Fruit fly (Drosophila melanogaster) whole organism, embryonic: Measurements from ENCODE around the gene Aatf.

ENCODE experiments used
- CG10267 ChIP-seq: fragments of 200-800 bp; sonication (Bioruptor generic); optimal IDR thresholded peaks from 2 replicates; lab custom pipeline; 2018; ENCODE audit warnings: missing biosample characterization, mild to moderate bottlenecking, missing genetic modification characterization, moderate library complexity
- CG11456 ChIP-seq: fragments of 200-800 bp; sonication (Bioruptor generic); IDR thresholded peaks from 3 replicates; pipeline ENCODE4 v1.3.6; 2022; ENCODE audit warnings: missing biosample characterization, missing genetic modification characterization
- CG11695 ChIP-seq: fragments of 200-800 bp; sonication (Bioruptor generic); IDR thresholded peaks from 3 replicates; pipeline ENCODE4 v1.3.6; 2022; ENCODE audit warnings: missing biosample characterization, missing genetic modification characterization
- CG12219 ChIP-seq: fragments of 200-800 bp; sonication (Bioruptor generic); optimal IDR thresholded peaks from 3 replicates; lab custom pipeline; 2018; ENCODE audit warnings: missing biosample characterization, mild to moderate bottlenecking, missing genetic modification characterization
- CG13287 ChIP-seq: fragments of 200-800 bp; sonication (Bioruptor generic); IDR thresholded peaks from 2 replicates; pipeline ENCODE4 v1.3.6; 2022; ENCODE audit warnings: missing biosample characterization, missing genetic modification characterization; ENCODE audit not compliant: partially characterized antibody
- CG13894 ChIP-seq: fragments of 200-800 bp; sonication (Bioruptor generic); optimal IDR thresholded peaks from 3 replicates; lab custom pipeline; 2018; ENCODE audit warnings: missing biosample characterization, mild to moderate bottlenecking, missing genetic modification characterization, moderate library complexity
- CG15073 ChIP-seq: fragments of 200-800 bp; sonication (Bioruptor generic); optimal IDR thresholded peaks from 2 replicates; lab custom pipeline; 2016; ENCODE audit warnings: missing biosample characterization, missing genetic modification characterization
- CG1602 ChIP-seq: fragments of 200-800 bp; sonication (Bioruptor generic); optimal IDR thresholded peaks from 3 replicates; lab custom pipeline; 2016; ENCODE audit warnings: missing biosample characterization, missing genetic modification characterization
- CG18476 ChIP-seq: fragments of 200-800 bp; sonication (Bioruptor generic); optimal IDR thresholded peaks from 2 replicates; lab custom pipeline; 2016; ENCODE audit warnings: missing biosample characterization, mild to moderate bottlenecking, missing genetic modification characterization
- CG18764 ChIP-seq: fragments of 200-800 bp; sonication (Bioruptor generic); optimal IDR thresholded peaks from 3 replicates; lab custom pipeline; 2016; ENCODE audit warnings: missing biosample characterization, missing genetic modification characterization
- CG2678 ChIP-seq: fragments of 200-800 bp; sonication (Bioruptor generic); optimal IDR thresholded peaks from 3 replicates; lab custom pipeline; 2019; ENCODE audit warnings: missing biosample characterization, mild to moderate bottlenecking, missing genetic modification characterization, moderate library complexity
- CG30020 ChIP-seq: fragments of 200-800 bp; optimal IDR thresholded peaks from 2 replicates; lab custom pipeline; 2019; ENCODE audit warnings: missing biosample characterization, mild to moderate bottlenecking, missing genetic modification characterization, moderate library complexity
- CG3163 ChIP-seq: fragments of 200-800 bp; sonication (Bioruptor generic); optimal IDR thresholded peaks from 3 replicates; lab custom pipeline; 2016; ENCODE audit warnings: missing biosample characterization, missing genetic modification characterization
- CG34224 ChIP-seq: fragments of 200-800 bp; sonication (Bioruptor generic); IDR thresholded peaks from 3 replicates; pipeline ENCODE4 v1.3.6; 2022; ENCODE audit warnings: missing biosample characterization, missing genetic modification characterization; ENCODE audit not compliant: partially characterized antibody
- CG3726 ChIP-seq: fragments of 200-800 bp; sonication (Bioruptor generic); IDR thresholded peaks from 3 replicates; pipeline ENCODE4, ENCODE4 v1.3.6; 2022; ENCODE audit warnings: missing biosample characterization, missing genetic modification characterization
- CG42726 ChIP-seq: fragments of 200-800 bp; sonication (Bioruptor generic); IDR thresholded peaks from 2 replicates; pipeline ENCODE4 v1.3.6; 2022; ENCODE audit warnings: missing biosample characterization, missing genetic modification characterization; ENCODE audit not compliant: partially characterized antibody
- CG4328 ChIP-seq: fragments of 200-800 bp; sonication (Bioruptor generic); optimal IDR thresholded peaks from 3 replicates; lab custom pipeline; 2017; ENCODE audit warnings: missing biosample characterization, missing genetic modification reagents, missing genetic modification characterization
- CG4424 ChIP-seq: fragments of 200-800 bp; sonication (Bioruptor generic); optimal IDR thresholded peaks from 3 replicates; lab custom pipeline; 2016; ENCODE audit warnings: missing biosample characterization, missing genetic modification characterization
- CG6791 ChIP-seq: fragments of 200-800 bp; sonication (Bioruptor generic); IDR thresholded peaks from 3 replicates; pipeline ENCODE4 v1.3.6; 2022; ENCODE audit warnings: missing biosample characterization, missing genetic modification characterization; ENCODE audit not compliant: partially characterized antibody
- CG7556 ChIP-seq: fragments of 200-800 bp; sonication (Bioruptor generic); optimal IDR thresholded peaks from 2 replicates; lab custom pipeline; 2017; ENCODE audit warnings: missing biosample characterization, mild to moderate bottlenecking, missing genetic modification characterization
- CG7928 ChIP-seq: fragments of 200-800 bp; sonication (Bioruptor generic); optimal IDR thresholded peaks from 2 replicates; lab custom pipeline; 2017; ENCODE audit warnings: missing biosample characterization, mild to moderate bottlenecking, missing genetic modification characterization
- CG8290 ChIP-seq, 3 experiments: fragments of 200-800 bp; sonication (Bioruptor generic); optimal IDR thresholded peaks; 2 replicates each; lab custom pipeline; 2016 to 2019; ENCODE audit warnings: missing biosample characterization in 3 of 3, missing genetic modification characterization in 3 of 3, mild to moderate bottlenecking in 2 of 3, moderate library complexity in 1 of 3
- CG8359 ChIP-seq: fragments of 200-800 bp; sonication (Bioruptor generic); optimal IDR thresholded peaks from 2 replicates; lab custom pipeline; 2017; ENCODE audit warnings: missing biosample characterization, mild to moderate bottlenecking, missing genetic modification characterization, borderline replicate concordance
- CG8765 ChIP-seq: fragments of 200-800 bp; sonication (Bioruptor generic); IDR thresholded peaks from 2 replicates; pipeline ENCODE4 v1.3.6; 2022; ENCODE audit warnings: missing biosample characterization, missing genetic modification characterization
- Dfd ChIP-seq, 2 experiments: fragments of >200 bp; optimal IDR thresholded peaks; 2 replicates each; lab custom pipeline; 2017; ENCODE audit warnings: missing biosample characterization in 2 of 2, missing genetic modification characterization in 2 of 2
- Fer1 ChIP-seq: fragments of 200-800 bp; sonication (Bioruptor generic); optimal IDR thresholded peaks from 2 replicates; lab custom pipeline; 2017; ENCODE audit warnings: missing biosample characterization, mild to moderate bottlenecking, missing genetic modification characterization
- Fer3 ChIP-seq: fragments of 200-800 bp; sonication (Bioruptor generic); optimal IDR thresholded peaks from 2 replicates; lab custom pipeline; 2018; ENCODE audit warnings: missing biosample characterization, mild to moderate bottlenecking, missing genetic modification characterization, moderate library complexity
- Gug ChIP-seq: fragments of 200-800 bp; sonication (Bioruptor generic); IDR thresholded peaks from 4 replicates; pipeline ENCODE4 v1.3.6; 2022; ENCODE audit warnings: missing biosample characterization, missing genetic modification characterization
- Hr3 ChIP-seq: fragments of 200-800 bp; sonication (Bioruptor generic); optimal IDR thresholded peaks from 3 replicates; lab custom pipeline; 2016; ENCODE audit warnings: missing biosample characterization, missing genetic modification characterization
- Hsf ChIP-seq: fragments of 200-800 bp; sonication (Bioruptor generic); optimal IDR thresholded peaks from 3 replicates; lab custom pipeline; 2016; ENCODE audit warnings: missing biosample characterization, missing genetic modification characterization
- Lpt ChIP-seq: fragments of >200 bp; optimal IDR thresholded peaks from 2 replicates; lab custom pipeline; 2018; ENCODE audit warnings: missing biosample characterization, missing genetic modification characterization
- MESR4 ChIP-seq: fragments of 200-800 bp; sonication (Bioruptor generic); optimal IDR thresholded peaks from 2 replicates; lab custom pipeline; 2018; ENCODE audit warnings: missing biosample characterization, mild to moderate bottlenecking, missing genetic modification characterization, moderate library complexity
- NC2α ChIP-seq: fragments of 200-800 bp; sonication (Bioruptor generic); optimal IDR thresholded peaks from 2 replicates; lab custom pipeline; 2016; ENCODE audit warnings: missing biosample characterization, missing genetic modification characterization
- Nf-YA ChIP-seq: fragments of 200-800 bp; sonication (Bioruptor generic); IDR thresholded peaks from 2 replicates; pipeline ENCODE4 v1.3.6; 2022; ENCODE audit warnings: missing biosample characterization, missing genetic modification characterization
- NfI ChIP-seq: fragments of 200-800 bp; sonication (Bioruptor generic); optimal IDR thresholded peaks from 3 replicates; lab custom pipeline; 2018; ENCODE audit warnings: missing biosample characterization, mild to moderate bottlenecking, missing genetic modification characterization, moderate library complexity
- az2 ChIP-seq: fragments of 200-800 bp; sonication (Bioruptor generic); optimal IDR thresholded peaks from 3 replicates; lab custom pipeline; 2016; ENCODE audit warnings: missing biosample characterization, missing genetic modification characterization
- bsh ChIP-seq, 2 experiments: fragments of 200-800 bp; sonication (Bioruptor generic); optimal IDR thresholded peaks; 2 replicates each; lab custom pipeline; 2017 to 2018; ENCODE audit warnings: mild to moderate bottlenecking in 2 of 2, missing biosample characterization in 2 of 2, missing genetic modification characterization in 2 of 2, moderate library complexity in 1 of 2
- cato ChIP-seq: fragments of 200-800 bp; sonication (Bioruptor generic); optimal IDR thresholded peaks from 2 replicates; lab custom pipeline; 2016; ENCODE audit warnings: missing biosample characterization, missing genetic modification characterization, borderline replicate concordance
- chinmo ChIP-seq: fragments of 200-800 bp; sonication (Bioruptor generic); IDR thresholded peaks from 4 replicates; pipeline ENCODE4 v1.3.6; 2022; ENCODE audit warnings: missing biosample characterization, missing genetic modification characterization; ENCODE audit not compliant: partially characterized antibody
- danr ChIP-seq: fragments of 200-800 bp; sonication (Bioruptor generic); IDR thresholded peaks from 2 replicates; pipeline ENCODE4 v1.3.6; 2022; ENCODE audit warnings: missing biosample characterization, missing genetic modification characterization
- ems ChIP-seq: fragments of 200-800 bp; sonication (Bioruptor generic); optimal IDR thresholded peaks from 3 replicates; lab custom pipeline; 2016; ENCODE audit warnings: missing biosample characterization, missing genetic modification characterization
- gt ChIP-seq: fragments of 200-800 bp; sonication (Bioruptor generic); IDR thresholded peaks from 2 replicates; pipeline ENCODE4 v1.3.6; 2022; ENCODE audit warnings: missing biosample characterization, missing genetic modification characterization
- lov ChIP-seq, 2 experiments: fragments of 200-800 bp in 1 of 2; fragments of >200 bp in 1 of 2; sonication (Bioruptor generic) in 1 of 2; IDR thresholded peaks in 1 of 2; optimal IDR thresholded peaks in 1 of 2; 2 replicates in 1 of 2; 3 replicates in 1 of 2; pipeline versions ENCODE4 v1.3.6 to Lab custom; 2017 to 2022; ENCODE audit warnings: missing biosample characterization in 1 of 2, missing genetic modification characterization in 1 of 2
- nom ChIP-seq: fragments of 200-800 bp; sonication (Bioruptor generic); optimal IDR thresholded peaks from 2 replicates; lab custom pipeline; 2017; ENCODE audit warnings: missing biosample characterization, missing genetic modification characterization, mild to moderate bottlenecking, moderate library complexity, missing genetic modification reagents
- org-1 ChIP-seq: fragments of 200-800 bp; sonication (Bioruptor generic); optimal IDR thresholded peaks from 2 replicates; lab custom pipeline; 2017; ENCODE audit warnings: missing biosample characterization, missing genetic modification characterization
- tap ChIP-seq: fragments of 200-800 bp; optimal IDR thresholded peaks from 3 replicates; lab custom pipeline; 2019; ENCODE audit warnings: missing biosample characterization, mild to moderate bottlenecking, missing genetic modification characterization, moderate library complexity
- toy ChIP-seq: fragments of 200-800 bp; sonication (Bioruptor generic); IDR thresholded peaks from 2 replicates; pipeline ENCODE4 v1.3.6; 2022; ENCODE audit warnings: missing biosample characterization, missing genetic modification characterization
- unpg ChIP-seq: fragments of 200-800 bp; sonication (Bioruptor generic); optimal IDR thresholded peaks from 3 replicates; lab custom pipeline; 2018; ENCODE audit warnings: missing biosample characterization, mild to moderate bottlenecking, missing genetic modification characterization, moderate library complexity
- yki ChIP-seq: fragments of >200 bp; optimal IDR thresholded peaks from 3 replicates; lab custom pipeline; 2018
- zf30C ChIP-seq: fragments of 200-800 bp; sonication (Bioruptor generic); optimal IDR thresholded peaks from 3 replicates; lab custom pipeline; 2018; ENCODE audit warnings: missing biosample characterization, mild to moderate bottlenecking, missing genetic modification characterization

Aatf gene

DNA sequence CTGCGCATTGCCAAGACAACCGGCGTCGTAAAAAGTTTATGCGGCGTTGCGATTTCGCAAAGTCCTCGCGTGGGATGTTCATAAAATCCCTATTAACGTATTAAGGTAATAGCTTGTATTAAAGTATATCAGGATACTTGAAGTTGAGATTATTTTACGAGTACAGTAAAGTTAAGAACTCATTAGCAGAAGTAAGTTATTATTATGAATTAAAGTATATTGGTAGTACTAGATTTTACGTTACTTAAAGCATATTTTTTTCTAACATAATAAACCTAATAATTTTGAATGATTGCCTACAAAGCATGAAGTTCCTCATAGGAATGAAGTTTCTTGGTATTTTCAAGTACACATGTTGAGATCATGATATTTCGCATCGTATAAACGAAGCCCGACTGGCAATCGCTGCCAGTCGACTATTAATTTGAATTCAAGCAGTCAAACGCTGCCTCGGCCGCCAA is 23.6 kb upstream of the Aatf start (continued):
- peak; percentile 73 for TF ChIP-seq CG2678 (tag; lab: Kevin White, UChicago)
- TF ChIP-seq CG13894 (tag; lab: Kevin White, UChicago): no peak
- TF ChIP-seq CG7928 (GFP tag; lab: Kevin White, UChicago): no peak
- TF ChIP-seq Dfd (GFP tag; optimal IDR thresholded peaks at IDR 0.05; lab: Kevin White, UChicago): no peak
- no peak for TF ChIP-seq ems
- peak; percentile 79 for TF ChIP-seq CG10267 (tag; lab: Kevin White, UChicago)
- no peak for TF ChIP-seq CG6791 (GFP tag; lab: Robert Waterston, UW)
- no peak for TF ChIP-seq CG34224 (GFP tag; lab: Robert Waterston, UW)
- no peak for TF ChIP-seq Fer1 (GFP tag; lab: Kevin White, UChicago)
- TF ChIP-seq unpg (GFP tag; lab: Kevin White, UChicago): peak; percentile 36
- TF ChIP-seq lov (optimal IDR thresholded peaks at IDR 0.05; lab: Kevin White, UChicago): no peak
- TF ChIP-seq lov (GFP tag; IDR thresholded peaks at IDR 0.05; lab: Robert Waterston, UW): no peak
- TF ChIP-seq danr: 0 out of 2 replicates have a peak, but pooled peaks have one; percentile 28
- no peak for TF ChIP-seq Fer3 (tag; lab: Kevin White, UChicago)
- TF ChIP-seq CG11695 (GFP tag; lab: Robert Waterston, UW): 0 out of 3 replicates have a peak, but pooled peaks have one; percentile 26
- TF ChIP-seq bsh (GFP tag; optimal IDR thresholded peaks at IDR 0.05; lab: Kevin White, UChicago): peak; percentile 47 to 58
- no peak for TF ChIP-seq NfI
- TF ChIP-seq CG13287 (GFP tag; lab: Robert Waterston, UW): no peak
- peak; percentile 44 for TF ChIP-seq CG30020 (tag; lab: Kevin White, UChicago)
- no peak for TF ChIP-seq Nf-YA (GFP tag; lab: Robert Waterston, UW)
- TF ChIP-seq CG11456 (GFP tag; lab: Robert Waterston, UW): no peak
- TF ChIP-seq CG4328 (GFP tag; lab: Kevin White, UChicago): no peak
- TF ChIP-seq az2: peak; percentile 37
- no peak for TF ChIP-seq CG3163
- TF ChIP-seq zf30C (GFP tag; lab: Kevin White, UChicago): no peak
- no peak for TF ChIP-seq toy
- TF ChIP-seq CG1602: no peak
- TF ChIP-seq Hr3: peak; percentile 27
- TF ChIP-seq CG3726 (GFP tag; lab: Robert Waterston, UW): no peak
- TF ChIP-seq Lpt (GFP tag; lab: Kevin White, UChicago): no peak
- TF ChIP-seq CG7556 (GFP tag; lab: Kevin White, UChicago): peak; percentile 82
- TF ChIP-seq NC2α (GFP tag; lab: Kevin White, UChicago): no peak
- TF ChIP-seq CG8765 (GFP tag; lab: Robert Waterston, UW): no peak
- TF ChIP-seq Gug (GFP tag; lab: Robert Waterston, UW): no peak
- TF ChIP-seq CG18764: no peak
- peak; percentile 25 for TF ChIP-seq CG8290 (GFP tag; optimal IDR thresholded peaks at IDR 0.05; lab: Kevin White, UChicago)
- no peak for TF ChIP-seq CG8290 (tag; optimal IDR thresholded peaks at IDR 0.05; lab: Kevin White, UChicago)
- peak; percentile 36 for TF ChIP-seq org-1 (GFP tag; lab: Kevin White, UChicago)
- TF ChIP-seq CG8359: no peak
- TF ChIP-seq gt (GFP tag; lab: Robert Waterston, UW): no peak
- no peak for TF ChIP-seq chinmo (GFP tag; lab: Robert Waterston, UW)
- TF ChIP-seq CG42726 (GFP tag; lab: Robert Waterston, UW): no peak
- peak; percentile 54 for TF ChIP-seq CG12219 (GFP tag; lab: Kevin White, UChicago)
- no peak for TF ChIP-seq CG15073 (GFP tag; lab: Kevin White, UChicago)
- peak; percentile 45 for TF ChIP-seq nom (GFP tag; lab: Kevin White, UChicago)
- peak; percentile 49 for TF ChIP-seq tap (tag; lab: Kevin White, UChicago)
- no peak for TF ChIP-seq cato (GFP tag; lab: Kevin White, UChicago)
- peak; percentile 30 for TF ChIP-seq CG4424
- TF ChIP-seq yki (lab: Kevin White, UChicago): no peak
- no peak for TF ChIP-seq CG18476
- no peak for TF ChIP-seq MESR4
- TF ChIP-seq Hsf (GFP tag; lab: Kevin White, UChicago): peak; percentile 21
